Comparison of ENCODE assay signal across 1 fruit fly cellular context in genomic region chr2L:21330823-21331222, dm6.
TF ChIP-seq lines count a peak whose summit lies in the region.

No protein-coding gene starts in this region.

TF ChIP-seq in whole organism, embryonic, 481 proteins besides CTCF, POLR2A, EP300 and RAD21 (continued from another document):
- no peak for TF ChIP-seq org-1 (GFP tag; optimal IDR thresholded peaks at IDR 0.05; lab: Kevin White, UChicago)
